Worm (Caenorhabditis elegans): Measurements from ENCODE around the gene mig-32.

- no peak for TF ChIP-seq mdl-1 (tag; optimal IDR thresholded peaks at IDR 0.05)
- TF ChIP-seq snpc-4 (tag; optimal IDR thresholded peaks at IDR 0.05): peak; percentile 24
- TF ChIP-seq ama-1 (optimal IDR thresholded peaks at IDR 0.05): no peak
- no peak for TF ChIP-seq elt-3 (tag; optimal IDR thresholded peaks at IDR 0.05)
- TF ChIP-seq aly-2 (tag; optimal IDR thresholded peaks at IDR 0.05): no peak
- no peak for TF ChIP-seq pqm-1 (tag; optimal IDR thresholded peaks at IDR 0.05)
These were observed 3.1 kb downstream of the mig-32 start for ce11 chrIV:12088898-12089297.
